Worm (Caenorhabditis elegans) whole organism, early embryonic: ENCODE results near the gene M176.5.

Experiments
- F13C5.2 ChIP-seq: sonication (generic microtip); optimal IDR thresholded peaks from 2 replicates; lab custom pipeline; 2017; ENCODE audit warnings: mild to moderate bottlenecking, missing genetic modification characterization, inconsistent platforms, missing compliant biosample characterization
- aly-1 ChIP-seq: sonication (generic microtip); optimal IDR thresholded peaks from 2 replicates; lab custom pipeline; 2016; ENCODE audit warnings: missing genetic modification characterization, missing compliant biosample characterization
- ama-1 ChIP-seq: fragments of 150-350 bp; optimal IDR thresholded peaks from 2 replicates; lab custom pipeline; 2014
- ceh-13 ChIP-seq: fragments of 200-800 bp; sonication (Bioruptor generic); optimal IDR thresholded peaks from 2 replicates; lab custom pipeline; 2018; ENCODE audit warnings: mild to moderate bottlenecking, missing genetic modification characterization, missing compliant biosample characterization
- ceh-36 ChIP-seq: sonication (generic microtip); optimal IDR thresholded peaks from 2 replicates; lab custom pipeline; 2016; ENCODE audit warnings: missing genetic modification characterization, inconsistent platforms, missing compliant biosample characterization
- flt-1 ChIP-seq: fragments of 200-800 bp; sonication (Bioruptor generic); IDR thresholded peaks from 2 replicates; pipeline ENCODE4 v1.3.6; 2022; ENCODE audit warnings: missing genetic modification characterization, missing compliant biosample characterization
- hmg-4 ChIP-seq: fragments of 200-800 bp; sonication (Bioruptor generic); optimal IDR thresholded peaks from 2 replicates; lab custom pipeline; 2018; ENCODE audit warnings: mild to moderate bottlenecking, missing genetic modification characterization, missing compliant biosample characterization
- scrt-1 ChIP-seq: fragments of 200-800 bp; sonication (Bioruptor generic); IDR thresholded peaks from 2 replicates; pipeline ENCODE4 v1.3.6; 2022; ENCODE audit warnings: missing genetic modification characterization, missing compliant biosample characterization
- sea-1 ChIP-seq: fragments of 200-800 bp; sonication (Bioruptor generic); conservative IDR thresholded peaks from 2 replicates; pipeline ENCODE4 v1.3.6; 2022; ENCODE audit warnings: missing genetic modification characterization, missing compliant biosample characterization
- tbx-11 ChIP-seq: fragments of 200-800 bp; sonication (Bioruptor generic); IDR thresholded peaks from 2 replicates; pipeline ENCODE4 v1.3.6; 2022; ENCODE audit warnings: missing genetic modification characterization, missing compliant biosample characterization
- tbx-37 ChIP-seq: fragments of 200-800 bp; sonication (Bioruptor generic); conservative IDR thresholded peaks from 2 replicates; pipeline ENCODE4 v1.3.6; 2022; ENCODE audit warnings: missing genetic modification reagents, missing genetic modification characterization, missing compliant biosample characterization
- tra-4 ChIP-seq: sonication (generic microtip); optimal IDR thresholded peaks from 2 replicates; lab custom pipeline; 2017; ENCODE audit warnings: missing genetic modification characterization, missing compliant biosample characterization

ce11 chrII:9412086-9412608 lies 15.4 kb downstream of the M176.5 start, which contains the start of gene arrd-3:
- TF ChIP-seq tbx-37 (GFP tag; lab: Robert Waterston, UW) (no peak), aly-1 (tag; lab: Kevin White, UChicago) (no peak), hmg-4 (no peak), ama-1 (lab: Kevin White, UChicago) (no peak), ceh-36 (tag; lab: Kevin White, UChicago) (no peak), sea-1 (GFP tag; lab: Robert Waterston, UW) (no peak), F13C5.2 (tag; lab: Kevin White, UChicago) (no peak), flt-1 (no peak), tra-4 (tag; lab: Kevin White, UChicago) (no peak), tbx-11 (GFP tag; lab: Robert Waterston, UW) (no peak), ceh-13 (GFP tag; lab: Kevin White, UChicago) (no peak), scrt-1 (GFP tag; lab: Robert Waterston, UW) (no peak)
